Fruit fly (Drosophila melanogaster) whole organism, embryonic: Measurements from ENCODE around the gene eIF3i.

ENCODE experiments used
- Bdp1 ChIP-seq: fragments of 200-800 bp; sonication (Bioruptor generic); optimal IDR thresholded peaks from 3 replicates; lab custom pipeline; 2016; ENCODE audit warnings: missing biosample characterization, missing genetic modification characterization
- CG10543 ChIP-seq: fragments of 200-800 bp; sonication (Bioruptor generic); optimal IDR thresholded peaks from 3 replicates; lab custom pipeline; 2017; ENCODE audit warnings: missing biosample characterization, mild to moderate bottlenecking, missing genetic modification characterization, moderate library complexity
- CG11093 ChIP-seq: fragments of 200-800 bp; sonication (Bioruptor generic); IDR thresholded peaks from 3 replicates; pipeline ENCODE4 v1.3.6; 2022; ENCODE audit warnings: missing biosample characterization, missing genetic modification characterization
- CG1233 ChIP-seq: fragments of 200-800 bp; sonication (Bioruptor generic); optimal IDR thresholded peaks from 4 replicates; lab custom pipeline; 2018; ENCODE audit warnings: missing biosample characterization, mild to moderate bottlenecking, missing genetic modification characterization
- CG12769 ChIP-seq: fragments of 200-800 bp; sonication (Bioruptor generic); optimal IDR thresholded peaks from 2 replicates; lab custom pipeline; 2019; ENCODE audit warnings: missing biosample characterization, mild to moderate bottlenecking, missing genetic modification characterization, moderate library complexity
- CG14441 ChIP-seq: fragments of 200-800 bp; sonication (Bioruptor generic); IDR thresholded peaks from 2 replicates; pipeline ENCODE4 v1.3.6; 2022; ENCODE audit warnings: missing biosample characterization, missing genetic modification characterization
- CG15073 ChIP-seq: fragments of 200-800 bp; sonication (Bioruptor generic); optimal IDR thresholded peaks from 2 replicates; lab custom pipeline; 2016; ENCODE audit warnings: missing biosample characterization, missing genetic modification characterization
- CG15601 ChIP-seq: fragments of 200-800 bp; sonication (Bioruptor generic); optimal IDR thresholded peaks from 3 replicates; lab custom pipeline; 2019; ENCODE audit warnings: missing biosample characterization, mild to moderate bottlenecking, missing genetic modification characterization, moderate library complexity
- CG16815 ChIP-seq: fragments of 200-800 bp; sonication (Bioruptor generic); optimal IDR thresholded peaks from 3 replicates; lab custom pipeline; 2017; ENCODE audit warnings: missing biosample characterization, mild to moderate bottlenecking, missing genetic modification characterization
- CG17568 ChIP-seq: fragments of 200-800 bp; sonication (Bioruptor generic); optimal IDR thresholded peaks from 2 replicates; lab custom pipeline; 2018; ENCODE audit warnings: missing biosample characterization, mild to moderate bottlenecking, missing genetic modification characterization, moderate library complexity
- CG18011 ChIP-seq: fragments of 200-800 bp; sonication (Bioruptor generic); optimal IDR thresholded peaks from 2 replicates; lab custom pipeline; 2017; ENCODE audit warnings: missing biosample characterization, missing genetic modification characterization, mild to moderate bottlenecking, moderate library complexity, missing genotype
- CG18619 ChIP-seq: fragments of 200-800 bp; sonication (Bioruptor generic); optimal IDR thresholded peaks from 3 replicates; lab custom pipeline; 2017; ENCODE audit warnings: missing biosample characterization, mild to moderate bottlenecking, missing genetic modification characterization
- CG3281 ChIP-seq: fragments of 200-800 bp; sonication (Bioruptor generic); optimal IDR thresholded peaks from 3 replicates; lab custom pipeline; 2017; ENCODE audit warnings: missing biosample characterization, mild to moderate bottlenecking, missing genetic modification characterization
- CG6272 ChIP-seq: fragments of 200-800 bp; sonication (Bioruptor generic); IDR thresholded peaks from 2 replicates; pipeline ENCODE4 v1.3.6; 2022; ENCODE audit warnings: missing biosample characterization, missing genetic modification characterization
- CG7372 ChIP-seq: fragments of 200-800 bp; sonication (Bioruptor generic); IDR thresholded peaks from 2 replicates; pipeline ENCODE4 v1.3.6; 2022; ENCODE audit warnings: missing biosample characterization, missing genetic modification characterization
- CG8388 ChIP-seq: fragments of 200-800 bp; sonication (Bioruptor generic); optimal IDR thresholded peaks from 2 replicates; lab custom pipeline; 2019; ENCODE audit warnings: missing biosample characterization, mild to moderate bottlenecking, missing genetic modification characterization, moderate library complexity
- CG8924 ChIP-seq: fragments of 200-800 bp; optimal IDR thresholded peaks from 3 replicates; lab custom pipeline; 2019; ENCODE audit warnings: missing biosample characterization, mild to moderate bottlenecking, missing genetic modification characterization, moderate library complexity
- CG9215 ChIP-seq: fragments of 200-800 bp; sonication (Bioruptor generic); IDR thresholded peaks from 2 replicates; pipeline ENCODE4 v1.3.6; 2022; ENCODE audit warnings: missing biosample characterization, missing genetic modification characterization
- CG9876 ChIP-seq: fragments of 200-800 bp; sonication (Bioruptor generic); optimal IDR thresholded peaks from 2 replicates; lab custom pipeline; 2016; ENCODE audit warnings: missing biosample characterization, missing genetic modification characterization
- MBD-R2 ChIP-seq: fragments of 200-800 bp; sonication (Bioruptor generic); IDR thresholded peaks from 2 replicates; pipeline ENCODE4 v1.3.6; 2022; ENCODE audit warnings: missing biosample characterization, missing genetic modification characterization
- Med ChIP-seq: fragments of 200-800 bp; sonication (Bioruptor generic); peaks from one replicate; lab custom pipeline; 2016; ENCODE audit warnings: missing biosample characterization, missing genetic modification characterization, mild to moderate bottlenecking, inconsistent platforms, moderate library complexity
- Nf-YA ChIP-seq: fragments of 200-800 bp; sonication (Bioruptor generic); IDR thresholded peaks from 2 replicates; pipeline ENCODE4 v1.3.6; 2022; ENCODE audit warnings: missing biosample characterization, missing genetic modification characterization
- NfI ChIP-seq: fragments of 200-800 bp; sonication (Bioruptor generic); optimal IDR thresholded peaks from 3 replicates; lab custom pipeline; 2018; ENCODE audit warnings: missing biosample characterization, mild to moderate bottlenecking, missing genetic modification characterization, moderate library complexity
- Sry-δ ChIP-seq: fragments of 200-800 bp; sonication (Bioruptor generic); optimal IDR thresholded peaks from 2 replicates; lab custom pipeline; 2016; ENCODE audit warnings: missing biosample characterization, missing genetic modification characterization
- Trl ChIP-seq, 3 experiments: fragments of >200 bp in 2 of 3; fragments of 200-800 bp in 1 of 3; sonication (Bioruptor generic) in 1 of 3; optimal IDR thresholded peaks; 2 replicates in 1 of 3; 3 replicates in 2 of 3; lab custom pipeline; 2016 to 2017; ENCODE audit warnings: missing biosample characterization in 1 of 3, missing genetic modification characterization in 1 of 3
- caup ChIP-seq: fragments of 200-800 bp; sonication (Bioruptor generic); optimal IDR thresholded peaks from 3 replicates; lab custom pipeline; 2017; ENCODE audit warnings: missing biosample characterization, mild to moderate bottlenecking, missing genetic modification characterization, moderate library complexity; ENCODE audit not compliant: severe bottlenecking
- ems ChIP-seq: fragments of 200-800 bp; sonication (Bioruptor generic); optimal IDR thresholded peaks from 3 replicates; lab custom pipeline; 2016; ENCODE audit warnings: missing biosample characterization, missing genetic modification characterization
- en ChIP-seq: fragments of 200-800 bp; sonication (Bioruptor generic); optimal IDR thresholded peaks from 2 replicates; lab custom pipeline; 2016; ENCODE audit warnings: missing biosample characterization, missing genetic modification characterization
- esg ChIP-seq: fragments of 200-800 bp; sonication (Bioruptor generic); conservative IDR thresholded peaks from 2 replicates; pipeline ENCODE4 v1.3.6; 2022; ENCODE audit warnings: missing biosample characterization, missing genetic modification characterization
- gem ChIP-seq: fragments of 200-800 bp; sonication (Bioruptor generic); optimal IDR thresholded peaks from 2 replicates; lab custom pipeline; 2019; ENCODE audit warnings: missing biosample characterization, mild to moderate bottlenecking, missing genetic modification characterization, moderate library complexity
- gfzf ChIP-seq: fragments of 200-800 bp; sonication (Bioruptor generic); optimal IDR thresholded peaks from 2 replicates; lab custom pipeline; 2016; ENCODE audit warnings: missing biosample characterization, mild to moderate bottlenecking, missing genetic modification characterization, moderate library complexity
- grn ChIP-seq: fragments of 200-800 bp; sonication (Bioruptor generic); optimal IDR thresholded peaks from 3 replicates; lab custom pipeline; 2017; ENCODE audit warnings: missing biosample characterization, missing genetic modification characterization
- gro ChIP-seq: fragments of 200-800 bp; sonication (Bioruptor generic); optimal IDR thresholded peaks from 2 replicates; lab custom pipeline; 2016; ENCODE audit warnings: missing biosample characterization, missing genetic modification characterization
- insv ChIP-seq, 2 experiments: fragments of 200-800 bp; sonication (Bioruptor generic); optimal IDR thresholded peaks; 3 replicates each; lab custom pipeline; 2016 to 2018; ENCODE audit warnings: missing biosample characterization in 2 of 2, missing genetic modification characterization in 2 of 2
- lola ChIP-seq, 3 experiments: fragments of >200 bp in 2 of 3; fragments of 200-800 bp in 1 of 3; sonication (Bioruptor generic) in 1 of 3; optimal IDR thresholded peaks; 2 replicates each; lab custom pipeline; 2017 to 2019; ENCODE audit warnings: missing biosample characterization in 3 of 3, missing genetic modification characterization in 3 of 3, mild to moderate bottlenecking in 1 of 3, moderate library complexity in 1 of 3
- luna ChIP-seq: fragments of 200-800 bp; sonication (Bioruptor generic); optimal IDR thresholded peaks from 2 replicates; lab custom pipeline; 2016; ENCODE audit warnings: missing biosample characterization, missing genetic modification characterization
- nerfin-2 ChIP-seq: fragments of 200-800 bp; sonication (Bioruptor generic); IDR thresholded peaks from 2 replicates; pipeline ENCODE4 v1.3.6; 2022; ENCODE audit warnings: missing biosample characterization, missing genetic modification characterization; ENCODE audit not compliant: partially characterized antibody
- pita ChIP-seq: fragments of 200-800 bp; sonication (Bioruptor generic); optimal IDR thresholded peaks from 2 replicates; lab custom pipeline; 2017; ENCODE audit warnings: missing biosample characterization, mild to moderate bottlenecking, missing genetic modification characterization
- pnt ChIP-seq: fragments of 200-800 bp; sonication (Bioruptor generic); optimal IDR thresholded peaks from 3 replicates; lab custom pipeline; 2016; ENCODE audit warnings: missing biosample characterization, missing genetic modification characterization
- prd ChIP-seq, 3 experiments: fragments of >200 bp in 2 of 3; fragments of 200-800 bp in 1 of 3; sonication (Bioruptor generic) in 1 of 3; optimal IDR thresholded peaks in 2 of 3; IDR thresholded peaks in 1 of 3; 2 replicates in 2 of 3; 3 replicates in 1 of 3; pipeline versions ENCODE4 v1.3.6 to Lab custom; 2017 to 2022; ENCODE audit warnings: missing biosample characterization in 1 of 3, missing genetic modification characterization in 1 of 3
- rib ChIP-seq: fragments of 200-800 bp; sonication (Bioruptor generic); IDR thresholded peaks from 2 replicates; pipeline ENCODE4 v1.3.6; 2022; ENCODE audit warnings: missing biosample characterization, missing genetic modification characterization
- sd ChIP-seq: fragments of 200-800 bp; sonication (Bioruptor generic); optimal IDR thresholded peaks from 3 replicates; lab custom pipeline; 2018; ENCODE audit warnings: missing biosample characterization, mild to moderate bottlenecking, missing genetic modification characterization, moderate library complexity
- slbo ChIP-seq: fragments of 200-800 bp; sonication (Bioruptor generic); IDR thresholded peaks from 2 replicates; pipeline ENCODE4 v1.3.6; 2022; ENCODE audit warnings: missing biosample characterization, missing genetic modification characterization
- sug ChIP-seq: fragments of 200-800 bp; optimal IDR thresholded peaks from 2 replicates; lab custom pipeline; 2019; ENCODE audit warnings: missing biosample characterization, mild to moderate bottlenecking, missing genetic modification characterization, moderate library complexity
- tgo ChIP-seq: fragments of 200-800 bp; sonication (Bioruptor generic); IDR thresholded peaks from 3 replicates; pipeline ENCODE4 v1.3.6; 2022; ENCODE audit warnings: missing biosample characterization, missing genetic modification characterization
- wor ChIP-seq: fragments of 200-800 bp; sonication (Bioruptor generic); IDR thresholded peaks from 2 replicates; pipeline ENCODE4 v1.3.6; 2022; ENCODE audit warnings: missing biosample characterization, missing genetic modification characterization
- yki ChIP-seq: fragments of >200 bp; optimal IDR thresholded peaks from 3 replicates; lab custom pipeline; 2018

Gene eIF3i

DNA sequence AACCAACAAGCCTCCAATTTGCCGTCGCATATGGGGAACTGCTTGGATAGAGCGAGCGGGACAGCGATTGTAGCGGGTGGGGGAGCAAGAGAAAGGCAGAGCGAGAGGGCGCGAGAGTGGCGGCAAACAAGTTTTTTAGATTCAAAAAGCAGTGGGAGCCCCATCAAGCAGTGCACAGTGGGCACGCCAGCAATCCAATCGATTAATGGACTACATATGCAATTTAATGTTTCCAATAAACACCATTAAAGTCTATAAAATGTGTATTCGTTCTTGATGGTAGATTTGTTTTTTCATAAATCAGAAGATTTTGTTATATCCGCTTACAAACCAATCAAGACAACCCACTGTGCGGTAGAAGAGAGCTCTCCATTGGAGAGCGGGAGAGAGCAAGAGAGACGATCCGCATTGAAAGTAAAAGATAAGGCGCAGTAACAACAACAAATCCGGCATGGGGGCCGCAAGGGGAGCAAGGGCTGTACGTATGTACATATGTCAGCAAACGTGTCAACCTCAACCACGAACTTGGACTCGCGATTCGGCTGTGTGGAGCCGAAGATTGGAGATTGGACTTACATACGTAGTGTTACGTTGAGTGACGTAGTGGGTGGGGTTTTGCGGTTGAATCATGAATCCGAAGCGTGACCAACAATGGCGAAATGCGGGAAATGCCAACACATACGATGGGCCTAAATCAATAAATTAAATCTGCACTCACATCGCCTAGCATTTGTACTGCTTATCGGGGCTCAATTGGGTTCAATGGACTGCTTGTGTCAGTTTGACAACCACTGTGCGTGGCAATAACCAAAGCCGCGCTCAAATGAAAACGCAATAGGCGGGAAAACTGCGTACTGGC, 30.1 kb upstream of the eIF3i start (continued):
- TF ChIP-seq gro (peak; percentile 99), Bdp1 (GFP tag; lab: Kevin White, UChicago) (peak; percentile 94), nerfin-2 (GFP tag; lab: Robert Waterston, UW) (peak; percentile 74), yki (lab: Kevin White, UChicago) (peak; percentile 61), CG9215 (peak; percentile 98), grn (peak; percentile 94), Med (GFP tag; lab: Kevin White, UChicago) (peak; percentile 100), pita (GFP tag; lab: Kevin White, UChicago) (no peak), MBD-R2 (GFP tag; lab: Robert Waterston, UW) (peak; percentile 99), caup (peak; percentile 98), CG14441 (GFP tag; lab: Robert Waterston, UW) (peak; percentile 99), CG16815 (peak; percentile 99), CG9876 (peak; percentile 99), CG15601 (tag; lab: Kevin White, UChicago) (peak; percentile 98), CG11093 (GFP tag; lab: Robert Waterston, UW) (peak; percentile 99), gfzf (peak; percentile 35), CG3281 (GFP tag; lab: Kevin White, UChicago) (peak; percentile 99), CG18011 (GFP tag; lab: Kevin White, UChicago) (peak; percentile 91), CG8924 (tag; lab: Kevin White, UChicago) (peak; percentile 99), CG12769 (tag; lab: Kevin White, UChicago) (peak; percentile 99), NfI (GFP tag; lab: Kevin White, UChicago) (peak; percentile 99), rib (GFP tag; lab: Robert Waterston, UW) (peak; percentile 97), lola (GFP tag; optimal IDR thresholded peaks at IDR 0.05; lab: Kevin White, UChicago) (peak in 1 of 3 experiments; percentile 98), wor (peak; percentile 99), tgo (GFP tag; lab: Robert Waterston, UW) (peak; percentile 99), insv (GFP tag; optimal IDR thresholded peaks at IDR 0.05; lab: Kevin White, UChicago) (peak; percentile 9 to 70), CG8388 (GFP tag; lab: Kevin White, UChicago) (peak; percentile 98), CG1233 (GFP tag; lab: Kevin White, UChicago) (peak; percentile 99), slbo (GFP tag; lab: Robert Waterston, UW) (peak; percentile 99), sd (tag; lab: Kevin White, UChicago) (peak; percentile 92), CG6272 (GFP tag; lab: Robert Waterston, UW) (peak; percentile 99), esg (GFP tag; lab: Robert Waterston, UW) (peak; percentile 99), CG15073 (GFP tag; lab: Kevin White, UChicago) (peak; percentile 91), pnt (peak; percentile 99), Sry-δ (GFP tag; lab: Kevin White, UChicago) (peak; percentile 81), CG17568 (GFP tag; lab: Kevin White, UChicago) (peak; percentile 97), prd (optimal IDR thresholded peaks at IDR 0.05; lab: Kevin White, UChicago) (no peak), prd (GFP tag; IDR thresholded peaks at IDR 0.05; lab: Robert Waterston, UW) (peak; percentile 99), gem (tag; lab: Kevin White, UChicago) (peak; percentile 100), luna (GFP tag; lab: Kevin White, UChicago) (peak; percentile 98), CG18619 (GFP tag; lab: Kevin White, UChicago) (peak; percentile 98), en (GFP tag; lab: Kevin White, UChicago) (peak; percentile 99), ems (GFP tag; lab: Kevin White, UChicago) (peak; percentile 99), Trl (optimal IDR thresholded peaks at IDR 0.05; lab: Kevin White, UChicago) (peak; percentile 91 to 94), Trl (GFP tag; optimal IDR thresholded peaks at IDR 0.05; lab: Kevin White, UChicago) (peak; percentile 99), CG10543 (GFP tag; lab: Kevin White, UChicago) (peak; percentile 98), Nf-YA (GFP tag; lab: Robert Waterston, UW) (peak; percentile 98), CG7372 (GFP tag; lab: Robert Waterston, UW) (peak; percentile 99), sug (tag; lab: Kevin White, UChicago) (peak; percentile 100)
